Worm (Caenorhabditis elegans) whole organism, L2 larva: ENCODE measurements around the gene affl-1.

ENCODE experiments used
- C34F6.9 ChIP-seq: fragments of 150-350 bp; optimal IDR thresholded peaks from 2 replicates; lab custom pipeline; 2014; ENCODE audit warnings: missing biosample characterization, missing genetic modification characterization
- R02D3.7 ChIP-seq: fragments of 150-350 bp; optimal IDR thresholded peaks from 2 replicates; lab custom pipeline; 2014; ENCODE audit warnings: missing biosample characterization, missing genetic modification characterization
- Y55F3AM.14 ChIP-seq: fragments of 200-800 bp; sonication (Bioruptor generic); optimal IDR thresholded peaks from 2 replicates; lab custom pipeline; 2018; ENCODE audit warnings: mild to moderate bottlenecking, missing genetic modification characterization, missing compliant biosample characterization
- ZK546.5 ChIP-seq: sonication (generic microtip); optimal IDR thresholded peaks from 2 replicates; lab custom pipeline; 2017; ENCODE audit warnings: missing biosample characterization, missing genetic modification characterization
- alr-1 ChIP-seq: fragments of 150-350 bp; optimal IDR thresholded peaks from 2 replicates; lab custom pipeline; 2014; ENCODE audit warnings: missing biosample characterization, missing genetic modification characterization
- aly-2 ChIP-seq: fragments of 150-350 bp; optimal IDR thresholded peaks from 2 replicates; lab custom pipeline; 2014; ENCODE audit warnings: missing biosample characterization, missing genetic modification characterization
- blmp-1 ChIP-seq: sonication (generic microtip); optimal IDR thresholded peaks from 2 replicates; lab custom pipeline; 2017; ENCODE audit warnings: missing genetic modification characterization, mild to moderate bottlenecking, missing compliant biosample characterization, antibody characterized with exemption, moderate library complexity; ENCODE audit not compliant: insufficient read depth
- ceh-16 ChIP-seq: fragments of 150-350 bp; optimal IDR thresholded peaks from 2 replicates; lab custom pipeline; 2014; ENCODE audit warnings: missing biosample characterization, missing genetic modification characterization
- crh-2 ChIP-seq: sonication (generic microtip); optimal IDR thresholded peaks from 2 replicates; lab custom pipeline; 2017; ENCODE audit warnings: missing biosample characterization, missing genetic modification characterization
- dmd-4 ChIP-seq: sonication (generic microtip); optimal IDR thresholded peaks from 2 replicates; lab custom pipeline; 2017; ENCODE audit warnings: missing biosample characterization, missing genetic modification characterization
- egl-27 ChIP-seq: sonication (generic microtip); optimal IDR thresholded peaks from 3 replicates; lab custom pipeline; 2017; ENCODE audit warnings: missing biosample characterization, missing genetic modification reagents, missing genetic modification characterization
- elt-3 ChIP-seq: sonication (generic microtip); optimal IDR thresholded peaks from 2 replicates; lab custom pipeline; 2017; ENCODE audit warnings: missing biosample characterization, missing genetic modification characterization
- fos-1 ChIP-seq: fragments of 150-350 bp; optimal IDR thresholded peaks from 2 replicates; lab custom pipeline; 2014; ENCODE audit warnings: missing biosample characterization, missing genetic modification characterization
- gmeb-1 ChIP-seq: fragments of 150-350 bp; optimal IDR thresholded peaks from 2 replicates; lab custom pipeline; 2014; ENCODE audit warnings: missing biosample characterization, missing genetic modification characterization
- lin-13 ChIP-seq: fragments of 150-350 bp; optimal IDR thresholded peaks from 2 replicates; lab custom pipeline; 2014; ENCODE audit warnings: missing biosample characterization, missing genetic modification reagents, missing genetic modification characterization
- lsy-2 ChIP-seq, 2 experiments: fragments of 150-350 bp in 1 of 2; sonication (generic microtip) in 1 of 2; optimal IDR thresholded peaks; 2 replicates each; lab custom pipeline; 2014 to 2017; ENCODE audit warnings: missing biosample characterization in 2 of 2, missing genetic modification characterization in 2 of 2
- mbf-1 ChIP-seq: sonication (generic microtip); optimal IDR thresholded peaks from 2 replicates; lab custom pipeline; 2017; ENCODE audit warnings: missing biosample characterization, missing genetic modification characterization
- nhr-10 ChIP-seq: sonication (generic microtip); optimal IDR thresholded peaks from 2 replicates; lab custom pipeline; 2017; ENCODE audit warnings: missing biosample characterization, missing genetic modification characterization
- nhr-11 ChIP-seq: fragments of 150-350 bp; optimal IDR thresholded peaks from 2 replicates; lab custom pipeline; 2014; ENCODE audit warnings: missing biosample characterization, missing genetic modification characterization
- nhr-12 ChIP-seq: fragments of 150-350 bp; optimal IDR thresholded peaks from 2 replicates; lab custom pipeline; 2014; ENCODE audit warnings: missing biosample characterization, missing genetic modification characterization
- nhr-129 ChIP-seq: fragments of 150-350 bp; optimal IDR thresholded peaks from 2 replicates; lab custom pipeline; 2014; ENCODE audit warnings: missing biosample characterization, missing genetic modification characterization
- nhr-23 ChIP-seq: fragments of 150-350 bp; optimal IDR thresholded peaks from 2 replicates; lab custom pipeline; 2014; ENCODE audit warnings: missing biosample characterization, missing genetic modification reagents, missing genetic modification characterization
- nhr-25 ChIP-seq: fragments of 150-350 bp; sonication (generic microtip); optimal IDR thresholded peaks from 3 replicates; lab custom pipeline; 2014; ENCODE audit warnings: missing biosample characterization, missing genetic modification characterization
- nhr-6 ChIP-seq: fragments of 150-350 bp; optimal IDR thresholded peaks from 2 replicates; lab custom pipeline; 2014; ENCODE audit warnings: missing biosample characterization, missing genetic modification characterization
- peb-1 ChIP-seq: fragments of 150-350 bp; optimal IDR thresholded peaks from 2 replicates; lab custom pipeline; 2014; ENCODE audit warnings: missing biosample characterization, missing genetic modification characterization
- skn-1 ChIP-seq: sonication (generic microtip); optimal IDR thresholded peaks from 2 replicates; lab custom pipeline; 2017; ENCODE audit warnings: missing biosample characterization, missing genetic modification characterization
- sma-3 ChIP-seq: sonication (generic microtip); optimal IDR thresholded peaks from 2 replicates; lab custom pipeline; 2016; ENCODE audit warnings: missing genetic modification reagents, missing genetic modification characterization, missing compliant biosample characterization
- sma-9 ChIP-seq, 2 experiments: fragments of 150-350 bp in 1 of 2; sonication (generic microtip) in 1 of 2; optimal IDR thresholded peaks; 2 replicates each; lab custom pipeline; 2014 to 2016; ENCODE audit warnings: missing genetic modification characterization in 2 of 2, mild to moderate bottlenecking in 1 of 2, missing biosample characterization in 1 of 2, missing compliant biosample characterization in 1 of 2, missing genetic modification reagents in 1 of 2, moderate library complexity in 1 of 2
- unc-39 ChIP-seq: fragments of 150-350 bp; optimal IDR thresholded peaks from 2 replicates; lab custom pipeline; 2014; ENCODE audit warnings: missing biosample characterization, missing genetic modification characterization
- unc-55 ChIP-seq: fragments of 150-350 bp; sonication (generic microtip); optimal IDR thresholded peaks from 3 replicates; lab custom pipeline; 2014; ENCODE audit warnings: missing biosample characterization, missing genetic modification reagents, missing genetic modification characterization
- zag-1 ChIP-seq: fragments of 150-350 bp; optimal IDR thresholded peaks from 2 replicates; lab custom pipeline; 2014; ENCODE audit warnings: missing biosample characterization, missing genetic modification characterization
- ztf-11 ChIP-seq: sonication (generic microtip); optimal IDR thresholded peaks from 2 replicates; lab custom pipeline; 2017; ENCODE audit warnings: missing biosample characterization, missing genetic modification characterization

Gene affl-1

ce11 chrIII:439926-440325 is at the start of gene affl-1:
Gene affl-1 (plus strand): TSS chrIII:440226.
- TF ChIP-seq egl-27 (tag; lab: Kevin White, UChicago) (no peak), mbf-1 (tag; lab: Kevin White, UChicago) (no peak), zag-1 (tag; lab: Kevin White, UChicago) (no peak), aly-2 (tag; lab: Kevin White, UChicago) (no peak), nhr-129 (no peak), nhr-10 (tag; lab: Kevin White, UChicago) (no peak), alr-1 (no peak), R02D3.7 (tag; lab: Kevin White, UChicago) (no peak), lin-13 (no peak), elt-3 (tag; lab: Kevin White, UChicago) (no peak), peb-1 (tag; lab: Kevin White, UChicago) (no peak), sma-3 (GFP tag; lab: Kevin White, UChicago) (no peak), sma-9 (GFP tag; optimal IDR thresholded peaks at IDR 0.05; lab: Kevin White, UChicago) (no peak), sma-9 (tag; optimal IDR thresholded peaks at IDR 0.05; lab: Kevin White, UChicago) (no peak), fos-1 (tag; lab: Kevin White, UChicago) (no peak), unc-55 (GFP tag; lab: Kevin White, UChicago) (no peak), C34F6.9 (tag; lab: Kevin White, UChicago) (no peak), ZK546.5 (tag; lab: Kevin White, UChicago) (no peak)

DNA sequence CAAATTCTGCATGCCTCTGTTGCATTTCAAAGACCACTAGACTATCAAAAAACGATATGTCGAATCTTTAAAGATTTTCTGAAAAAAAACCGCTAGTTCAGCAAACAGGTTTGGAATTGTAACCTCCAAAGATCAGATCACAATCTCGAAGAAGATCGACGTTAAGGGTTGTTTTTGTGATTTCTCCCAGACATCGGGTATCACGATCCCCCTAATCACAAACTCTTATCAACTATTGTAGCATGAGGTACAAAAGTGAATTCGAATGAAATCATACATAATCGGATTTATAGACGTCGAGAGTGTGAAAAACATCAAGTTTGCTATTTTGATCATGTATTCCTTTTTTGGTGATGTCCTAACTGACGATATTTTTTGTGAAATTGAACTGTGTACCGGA is 39.1 kb upstream of the affl-1 start:
- TF ChIP-seq ztf-11 (tag; lab: Kevin White, UChicago) (no peak), ZK546.5 (tag; lab: Kevin White, UChicago) (no peak), gmeb-1 (tag; lab: Kevin White, UChicago) (no peak), unc-39 (no peak), ceh-16 (no peak), dmd-4 (no peak), crh-2 (tag; lab: Kevin White, UChicago) (no peak), lsy-2 (tag; optimal IDR thresholded peaks at IDR 0.05; lab: Kevin White, UChicago) (no peak), peb-1 (tag; lab: Kevin White, UChicago) (no peak), aly-2 (tag; lab: Kevin White, UChicago) (no peak)

DNA sequence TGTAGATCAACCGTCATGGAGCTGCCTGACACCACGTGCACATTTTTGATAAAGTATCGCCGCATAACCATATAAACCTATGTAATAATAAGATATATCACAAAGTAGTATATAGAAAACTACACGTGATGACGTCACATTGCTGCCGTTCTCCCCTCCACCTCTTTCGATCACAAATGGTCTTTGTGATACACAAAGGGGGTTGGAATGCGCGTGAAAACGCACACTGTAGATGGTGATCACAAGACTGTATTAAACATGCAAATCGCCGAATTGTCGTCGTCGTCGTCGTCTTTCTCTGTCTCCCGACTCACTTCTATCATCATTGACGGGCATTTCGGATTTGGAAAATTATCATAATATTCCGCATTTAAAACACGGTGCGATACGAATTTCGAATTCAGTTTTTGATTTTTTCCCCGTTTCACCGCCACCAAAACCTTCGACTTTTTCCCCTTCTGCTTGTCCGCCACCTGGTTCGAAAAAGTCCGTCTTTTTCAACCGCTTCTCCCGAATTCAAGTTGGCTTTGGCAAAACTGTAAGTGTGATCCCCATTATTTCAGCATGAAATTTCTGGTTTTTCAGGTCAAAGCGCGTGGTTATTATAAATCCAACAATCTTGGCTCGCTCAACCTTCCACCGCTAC is 37.7 kb upstream of the affl-1 start, which contains the start of the genes Y55B1BL.1 and Y55B1BL.2:
TSS of gene Y55B1BL.1 (plus strand) at position 217 of the 646 bp plus-strand sequence.
TSS of gene Y55B1BL.2 (plus strand) at position 596 of the 646 bp plus-strand sequence.
- peak; percentile 19 for TF ChIP-seq nhr-129
- no peak for TF ChIP-seq ZK546.5 (tag; lab: Kevin White, UChicago)
- TF ChIP-seq nhr-25 (tag; lab: Kevin White, UChicago), result peak; percentile 40
- no peak for TF ChIP-seq elt-3 (tag; lab: Kevin White, UChicago)
- TF ChIP-seq nhr-12 (tag; lab: Kevin White, UChicago), result no peak
- TF ChIP-seq ceh-16, result no peak
- TF ChIP-seq Y55F3AM.14, result no peak
- no peak for TF ChIP-seq nhr-11 (tag; lab: Kevin White, UChicago)
- TF ChIP-seq unc-39, result no peak
- TF ChIP-seq peb-1 (tag; lab: Kevin White, UChicago), result no peak
- no peak for TF ChIP-seq blmp-1 (tag; lab: Kevin White, UChicago)

DNA sequence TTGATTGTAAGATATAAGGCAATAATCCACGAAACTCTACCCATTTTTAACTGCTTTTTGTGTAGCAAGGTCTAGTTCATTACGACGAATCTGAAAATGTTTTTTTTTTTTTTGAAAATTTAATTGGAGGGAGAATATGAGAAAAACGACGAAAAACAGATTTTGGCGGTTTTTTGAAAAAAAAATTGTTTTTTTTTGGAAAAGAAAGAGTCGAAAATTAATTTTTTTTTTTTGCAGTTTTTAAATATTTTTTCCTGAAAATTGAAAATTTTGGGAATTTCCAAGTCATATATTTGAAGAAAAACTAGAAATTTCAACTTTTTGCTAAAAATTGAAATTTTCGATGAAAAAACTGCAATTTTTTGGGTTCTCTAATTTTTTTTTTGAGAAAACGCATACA is 21.4 kb upstream of the affl-1 start, which contains the start of gene stim-1:
TSS of gene stim-1 (minus strand) at position 101 of the 400 bp plus-strand sequence.
- TF ChIP-seq skn-1 (tag; lab: Kevin White, UChicago) (no peak), fos-1 (tag; lab: Kevin White, UChicago) (no peak), sma-9 (GFP tag; optimal IDR thresholded peaks at IDR 0.05; lab: Kevin White, UChicago) (no peak), sma-9 (tag; optimal IDR thresholded peaks at IDR 0.05; lab: Kevin White, UChicago) (no peak), lsy-2 (tag; optimal IDR thresholded peaks at IDR 0.05; lab: Kevin White, UChicago) (no peak), R02D3.7 (tag; lab: Kevin White, UChicago) (no peak), nhr-23 (tag; lab: Kevin White, UChicago) (no peak), nhr-11 (tag; lab: Kevin White, UChicago) (no peak), Y55F3AM.14 (no peak), nhr-6 (tag; lab: Kevin White, UChicago) (no peak)
- TF ChIP-seq, all 48 proteins: peak for 0

DNA sequence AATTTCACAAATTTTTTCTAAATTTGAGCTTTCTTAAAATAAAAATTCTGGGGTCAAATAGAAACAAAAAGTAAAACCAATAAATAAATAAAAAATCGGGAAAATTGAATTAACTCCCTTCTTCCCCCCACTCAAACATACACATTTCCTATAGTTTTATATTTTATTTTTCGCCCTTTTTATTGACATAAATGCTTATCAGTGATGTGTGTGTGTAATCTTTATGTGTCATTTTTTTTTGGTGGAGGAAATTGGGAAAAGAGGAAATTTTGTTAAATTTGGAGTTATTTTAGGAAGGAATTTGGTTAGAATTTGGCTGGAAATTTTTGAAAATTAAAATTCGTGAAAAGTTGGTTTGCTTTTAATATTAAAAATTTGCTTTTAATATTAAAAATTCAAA is 17.5 kb upstream of the affl-1 start:
- TF ChIP-seq nhr-129 (no peak), fos-1 (tag; lab: Kevin White, UChicago) (peak; percentile 87)
